Fruit fly (Drosophila melanogaster) whole organism, pupa: Measurements from ENCODE around the gene CG31717.

Experiments
- CG15710 ChIP-seq: fragments of 200-800 bp; sonication (Bioruptor generic); optimal IDR thresholded peaks from 2 replicates; lab custom pipeline; 2018; ENCODE audit warnings: missing biosample characterization, mild to moderate bottlenecking, missing genetic modification characterization, moderate library complexity
- CG32121 ChIP-seq: fragments of 200-800 bp; sonication (Bioruptor generic); IDR thresholded peaks from 2 replicates; pipeline ENCODE4 v1.3.6; 2022; ENCODE audit warnings: missing biosample characterization, missing genetic modification characterization
- CG9948 ChIP-seq: fragments of 200-800 bp; sonication (Bioruptor generic); optimal IDR thresholded peaks from 2 replicates; lab custom pipeline; 2018; ENCODE audit warnings: missing biosample characterization, mild to moderate bottlenecking, missing genetic modification characterization, moderate library complexity
- EcR ChIP-seq: fragments of 200-800 bp; sonication (Bioruptor generic); optimal IDR thresholded peaks from 3 replicates; lab custom pipeline; 2019; ENCODE audit warnings: missing biosample characterization, missing genetic modification characterization, mild to moderate bottlenecking, moderate library complexity, missing genetic modification reagents
- Ets98B ChIP-seq: fragments of 200-800 bp; sonication (Bioruptor generic); IDR thresholded peaks from 2 replicates; pipeline ENCODE4 v1.3.6; 2022; ENCODE audit warnings: missing biosample characterization, missing genetic modification characterization
- Pif1A ChIP-seq: fragments of 200-800 bp; sonication (Bioruptor generic); optimal IDR thresholded peaks from 3 replicates; lab custom pipeline; 2016; ENCODE audit warnings: missing biosample characterization, missing genetic modification characterization
- Pif1B ChIP-seq: fragments of 200-800 bp; sonication (Bioruptor generic); optimal IDR thresholded peaks from 3 replicates; lab custom pipeline; 2016; ENCODE audit warnings: missing biosample characterization, missing genetic modification characterization
- Snoo ChIP-seq: fragments of 200-800 bp; sonication (Bioruptor generic); optimal IDR thresholded peaks from 3 replicates; lab custom pipeline; 2017; ENCODE audit warnings: missing biosample characterization, mild to moderate bottlenecking, missing genetic modification characterization, inconsistent platforms
- gl ChIP-seq: fragments of 200-800 bp; sonication (Bioruptor generic); optimal IDR thresholded peaks from 2 replicates; lab custom pipeline; 2018; ENCODE audit warnings: missing biosample characterization, mild to moderate bottlenecking, missing genetic modification characterization

- TF ChIP-seq gl (tag; lab: Kevin White, UChicago): no peak
- peak; percentile 64 for TF ChIP-seq EcR (GFP tag; lab: Kevin White, UChicago)
- TF ChIP-seq Ets98B (GFP tag; lab: Robert Waterston, UW): no peak
- TF ChIP-seq Pif1B (GFP tag; lab: Kevin White, UChicago): no peak
- TF ChIP-seq Pif1A (GFP tag; lab: Kevin White, UChicago): no peak
- TF ChIP-seq CG9948 (tag; lab: Kevin White, UChicago): no peak
- TF ChIP-seq CG15710 (tag; lab: Kevin White, UChicago): no peak
- 0 out of 2 replicates have a peak, but pooled peaks have one; percentile 16 for TF ChIP-seq CG32121
- TF ChIP-seq Snoo (tag; lab: Kevin White, UChicago): no peak
Measured at dm6 chr2L:10208799-10209794, 41.4 kb upstream of the CG31717 start, which contains the start of gene CG5731.
